Worm (Caenorhabditis elegans): ENCODE results near the gene C29F9.2.
A peak's percentile ranks its signal among the peaks of the same experiment; 100 is the strongest.

C29F9.2 gene

DNA sequence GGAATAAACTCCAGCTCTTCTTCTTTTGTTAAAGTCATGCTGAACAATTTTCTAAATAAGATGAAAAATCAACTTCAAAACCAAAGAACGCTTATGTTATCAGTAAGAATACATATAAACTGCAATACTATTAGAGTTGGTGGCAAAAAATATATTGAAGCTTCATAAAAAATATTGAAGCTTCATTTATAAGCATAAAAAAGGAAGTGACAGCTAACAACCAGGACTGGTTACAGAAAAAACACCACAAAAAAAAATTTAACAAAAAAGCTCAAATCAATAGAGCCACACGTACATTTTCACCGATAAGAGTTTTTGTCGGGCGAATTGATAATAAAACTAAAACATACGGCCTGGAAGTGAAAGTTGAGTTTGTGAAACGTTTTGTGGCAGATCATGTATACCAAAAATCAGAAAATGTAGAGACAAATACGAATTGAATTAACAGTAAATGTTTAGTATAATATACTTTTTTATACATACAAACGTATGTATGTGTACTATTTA, 16.9 kb downstream of the C29F9.2 start, which contains the start of gene sqst-5:
TSS of gene sqst-5 (minus strand) at position 51 of the 507 bp plus-strand sequence.
- TF ChIP-seq dmd-8 (GFP tag; IDR thresholded peaks at IDR 0.05), result no peak
- TF ChIP-seq snpc-1.2 (GFP tag; IDR thresholded peaks at IDR 0.05), result no peak
- TF ChIP-seq ama-1 (optimal IDR thresholded peaks at IDR 0.05), result no peak
- no peak for TF ChIP-seq mep-1 (tag; optimal IDR thresholded peaks at IDR 0.05)
- TF ChIP-seq unc-39 (tag; optimal IDR thresholded peaks at IDR 0.05), result no peak
- TF ChIP-seq fos-1 (tag; optimal IDR thresholded peaks at IDR 0.05), result no peak
- TF ChIP-seq attf-4 (tag; optimal IDR thresholded peaks at IDR 0.05), result no peak
- TF ChIP-seq daf-12 (tag; optimal IDR thresholded peaks at IDR 0.05), result no peak
- no peak for TF ChIP-seq F44E2.7 (GFP tag; IDR thresholded peaks at IDR 0.05)
- no peak for TF ChIP-seq hlh-30 (tag; optimal IDR thresholded peaks at IDR 0.05; ENCODE audit: insufficient read depth)
- no peak for TF ChIP-seq nhr-41 (GFP tag; IDR thresholded peaks at IDR 0.05)
- peak; percentile 66 for TF ChIP-seq dve-1 (tag; optimal IDR thresholded peaks at IDR 0.05; ENCODE audit: insufficient read depth)
- no peak for TF ChIP-seq Y75B8A.6 (GFP tag; IDR thresholded peaks at IDR 0.05)
- no peak for TF ChIP-seq snpc-4 (tag; optimal IDR thresholded peaks at IDR 0.05)
- TF ChIP-seq ztf-11 (tag; optimal IDR thresholded peaks at IDR 0.05), result no peak
- TF ChIP-seq daf-16 (GFP tag; optimal IDR thresholded peaks at IDR 0.05), result no peak
- TF ChIP-seq daf-16 (tag; optimal IDR thresholded peaks at IDR 0.05), result peak; percentile 46
- TF ChIP-seq zfp-2 (tag; optimal IDR thresholded peaks at IDR 0.05), result no peak
- TF ChIP-seq ctbp-1 (GFP tag; IDR thresholded peaks at IDR 0.05), result no peak
- TF ChIP-seq zfp-3 (GFP tag; conservative IDR thresholded peaks at IDR 0.05), result no peak
- TF ChIP-seq mdl-1 (tag; optimal IDR thresholded peaks at IDR 0.05), result no peak
- TF ChIP-seq madf-5 (GFP tag; IDR thresholded peaks at IDR 0.05), result no peak
- TF ChIP-seq F49E8.2 (tag; optimal IDR thresholded peaks at IDR 0.05; ENCODE audit: borderline replicate concordance), result no peak
- TF ChIP-seq nhr-28 (tag; optimal IDR thresholded peaks at IDR 0.05), result peak; percentile 66
- no peak for TF ChIP-seq ZK337.2 (GFP tag; IDR thresholded peaks at IDR 0.05)
- TF ChIP-seq mxl-2 (GFP tag; conservative IDR thresholded peaks at IDR 0.05), result no peak
- TF ChIP-seq madf-9 (GFP tag; conservative IDR thresholded peaks at IDR 0.05), result no peak
- TF ChIP-seq fkh-10 (GFP tag; optimal IDR thresholded peaks at IDR 0.05), result no peak
- TF ChIP-seq zag-1 (tag; optimal IDR thresholded peaks at IDR 0.05), result no peak
- TF ChIP-seq Y48G9A.11 (GFP tag; IDR thresholded peaks at IDR 0.05), result no peak
- no peak for TF ChIP-seq cey-2 (tag; optimal IDR thresholded peaks at IDR 0.05; ENCODE audit: borderline replicate concordance, insufficient read depth)
- TF ChIP-seq T26A8.4 (GFP tag; IDR thresholded peaks at IDR 0.05), result no peak
- no peak for TF ChIP-seq dmd-9 (GFP tag; IDR thresholded peaks at IDR 0.05)
- TF ChIP-seq pqm-1 (tag; optimal IDR thresholded peaks at IDR 0.05), result peak; percentile 63
- TF ChIP-seq dmd-6 (GFP tag; IDR thresholded peaks at IDR 0.05), result peak; percentile 34; the same call in 1 of the 2 replicates
- TF ChIP-seq set-16 (GFP tag; IDR thresholded peaks at IDR 0.05), result no peak
- TF ChIP-seq lin-1 (GFP tag; IDR thresholded peaks at IDR 0.05), result no peak
- no peak for TF ChIP-seq hif-1 (tag; optimal IDR thresholded peaks at IDR 0.05)
- no peak for TF ChIP-seq daf-8 (GFP tag; IDR thresholded peaks at IDR 0.05)
- TF ChIP-seq php-3 (GFP tag; IDR thresholded peaks at IDR 0.05), result no peak
- no peak for TF ChIP-seq unc-62 (GFP tag; optimal IDR thresholded peaks at IDR 0.05 in 1 of 2)
- TF ChIP-seq unc-62 (tag; optimal IDR thresholded peaks at IDR 0.05), result no peak
- no peak for TF ChIP-seq nhr-25 (tag; optimal IDR thresholded peaks at IDR 0.05; ENCODE audit: borderline replicate concordance, insufficient read depth)
- no peak for TF ChIP-seq spr-1 (tag; optimal IDR thresholded peaks at IDR 0.05)
- TF ChIP-seq nhr-6 (tag; optimal IDR thresholded peaks at IDR 0.05), result no peak
- TF ChIP-seq lim-7 (GFP tag; IDR thresholded peaks at IDR 0.05), result no peak
- TF ChIP-seq nhr-102 (tag; optimal IDR thresholded peaks at IDR 0.05), result no peak
- TF ChIP-seq R02D3.7 (tag; optimal IDR thresholded peaks at IDR 0.05), result no peak
- TF ChIP-seq hlh-11 (tag; optimal IDR thresholded peaks at IDR 0.05), result peak; percentile 15
- peak; percentile 33 for TF ChIP-seq T20F7.1 (GFP tag; optimal IDR thresholded peaks at IDR 0.05)
- TF ChIP-seq egl-43 (GFP tag; IDR thresholded peaks at IDR 0.05), result no peak
